Worm (Caenorhabditis elegans) whole organism, L4 larva: ENCODE measurements around the gene npp-10.
A peak's percentile ranks its signal among the peaks of the same experiment; 100 is the strongest.

Source experiments
- D1046.2 ChIP-seq: fragments of 200-800 bp; sonication (Bioruptor generic); IDR thresholded peaks from 2 replicates; pipeline ENCODE4 v1.3.6; 2022; ENCODE audit warnings: missing genetic modification characterization, missing compliant biosample characterization
- R02D3.7 ChIP-seq: fragments of 150-350 bp; sonication (generic microtip); optimal IDR thresholded peaks from 3 replicates; lab custom pipeline; 2014; ENCODE audit warnings: missing biosample characterization, missing genetic modification characterization
- Y48G9A.11 ChIP-seq: fragments of 200-800 bp; sonication (Bioruptor generic); IDR thresholded peaks from 2 replicates; pipeline ENCODE4 v1.3.6; 2022; ENCODE audit warnings: missing genetic modification reagents, missing genetic modification characterization, missing compliant biosample characterization
- aha-1 ChIP-seq: fragments of 150-350 bp; peaks from one replicate; lab custom pipeline; 2014; ENCODE audit warnings: missing biosample characterization, missing genetic modification characterization
- aly-2 ChIP-seq: sonication (generic microtip); optimal IDR thresholded peaks from 2 replicates; lab custom pipeline; 2018; ENCODE audit warnings: missing biosample characterization, missing genetic modification characterization
- ama-1 ChIP-seq: fragments of 150-350 bp; optimal IDR thresholded peaks from 2 replicates; lab custom pipeline; 2014; ENCODE audit warnings: inconsistent platforms, mixed read lengths
- attf-4 ChIP-seq: sonication (generic microtip); optimal IDR thresholded peaks from 3 replicates; lab custom pipeline; 2017; ENCODE audit warnings: missing biosample characterization, missing genetic modification characterization
- ceh-20 ChIP-seq: fragments of 200-800 bp; sonication (Bioruptor generic); IDR thresholded peaks from 2 replicates; pipeline ENCODE4 v1.3.6; 2022; ENCODE audit warnings: missing genetic modification reagents, missing genetic modification characterization, missing compliant biosample characterization
- ceh-28 ChIP-seq: fragments of 150-350 bp; optimal IDR thresholded peaks from 2 replicates; lab custom pipeline; 2014; ENCODE audit warnings: missing biosample characterization, missing genetic modification reagents, missing genetic modification characterization
- ceh-82 ChIP-seq: sonication (generic microtip); optimal IDR thresholded peaks from 2 replicates; lab custom pipeline; 2017; ENCODE audit warnings: missing biosample characterization, missing genetic modification characterization
- dmd-6 ChIP-seq: fragments of 200-800 bp; sonication (Bioruptor generic); IDR thresholded peaks from 2 replicates; pipeline ENCODE4 v1.3.6; 2022; ENCODE audit warnings: missing genetic modification reagents, missing genetic modification characterization, missing compliant biosample characterization
- dmd-8 ChIP-seq: fragments of 200-800 bp; sonication (Bioruptor generic); IDR thresholded peaks from 2 replicates; pipeline ENCODE4 v1.3.6; 2022; ENCODE audit warnings: missing genetic modification characterization, missing compliant biosample characterization
- dve-1 ChIP-seq: sonication (generic microtip); optimal IDR thresholded peaks from 2 replicates; lab custom pipeline; 2017; ENCODE audit warnings: antibody characterized with exemption, mild to moderate bottlenecking, missing genetic modification characterization, missing compliant biosample characterization; ENCODE audit not compliant: insufficient read depth
- fkh-10 ChIP-seq: fragments of 150-350 bp; optimal IDR thresholded peaks from 2 replicates; lab custom pipeline; 2014; ENCODE audit warnings: missing biosample characterization, missing genetic modification reagents, missing genetic modification characterization
- gei-8 ChIP-seq: fragments of 200-800 bp; sonication (Bioruptor generic); optimal IDR thresholded peaks from 2 replicates; lab custom pipeline; 2018; ENCODE audit warnings: mild to moderate bottlenecking, missing genetic modification characterization, missing compliant biosample characterization
- hlh-11 ChIP-seq: fragments of 200-800 bp; sonication (Bioruptor generic); optimal IDR thresholded peaks from 2 replicates; lab custom pipeline; 2018; ENCODE audit warnings: mild to moderate bottlenecking, missing genetic modification characterization, missing compliant biosample characterization
- hlh-30 ChIP-seq: sonication (generic microtip); optimal IDR thresholded peaks from 2 replicates; lab custom pipeline; 2017; ENCODE audit warnings: antibody characterized with exemption, mild to moderate bottlenecking, missing genetic modification characterization, missing compliant biosample characterization; ENCODE audit not compliant: insufficient read depth
- hmg-1.1 ChIP-seq: fragments of 200-800 bp; sonication (Bioruptor generic); IDR thresholded peaks from 2 replicates; pipeline ENCODE4 v1.3.6; 2022; ENCODE audit warnings: missing genetic modification reagents, missing genetic modification characterization, missing compliant biosample characterization
- jun-1 ChIP-seq: fragments of 150-350 bp; optimal IDR thresholded peaks from 2 replicates; lab custom pipeline; 2014; ENCODE audit warnings: missing biosample characterization, missing genetic modification reagents, missing genetic modification characterization
- lin-1 ChIP-seq: fragments of 200-800 bp; sonication (Bioruptor generic); IDR thresholded peaks from 2 replicates; pipeline ENCODE4 v1.3.6; 2022; ENCODE audit warnings: missing genetic modification reagents, missing genetic modification characterization, missing compliant biosample characterization
- lin-38 ChIP-seq: fragments of 200-800 bp; sonication (Bioruptor generic); IDR thresholded peaks from 2 replicates; pipeline ENCODE4 v1.3.6; 2022; ENCODE audit warnings: missing genetic modification reagents, missing genetic modification characterization, missing compliant biosample characterization
- lsy-2 ChIP-seq, 2 experiments: fragments of 150-350 bp in 1 of 2; sonication (generic microtip) in 1 of 2; optimal IDR thresholded peaks; 2 replicates each; lab custom pipeline; 2014 to 2017; ENCODE audit warnings: missing biosample characterization in 2 of 2, missing genetic modification characterization in 2 of 2
- madf-5 ChIP-seq, 2 experiments: fragments of 200-800 bp; sonication (Bioruptor generic); IDR thresholded peaks; 2 replicates each; pipeline ENCODE4 v1.3.6; 2022; ENCODE audit warnings: missing compliant biosample characterization in 2 of 2, missing genetic modification characterization in 2 of 2
- mxl-3 ChIP-seq: fragments of 200-800 bp; sonication (Bioruptor generic); optimal IDR thresholded peaks from 2 replicates; lab custom pipeline; 2018; ENCODE audit warnings: mild to moderate bottlenecking, missing genetic modification characterization, missing compliant biosample characterization
- nhr-237 ChIP-seq: sonication (generic microtip); optimal IDR thresholded peaks from 2 replicates; lab custom pipeline; 2017; ENCODE audit warnings: missing biosample characterization, missing genetic modification characterization
- nhr-28 ChIP-seq: fragments of 150-350 bp; optimal IDR thresholded peaks from 2 replicates; lab custom pipeline; 2014; ENCODE audit warnings: missing biosample characterization, missing genetic modification characterization
- nhr-41 ChIP-seq: fragments of 200-800 bp; sonication (Bioruptor generic); IDR thresholded peaks from 2 replicates; pipeline ENCODE4 v1.3.6; 2022; ENCODE audit warnings: missing genetic modification reagents, missing genetic modification characterization, missing compliant biosample characterization
- nhr-6 ChIP-seq: fragments of 150-350 bp; optimal IDR thresholded peaks from 2 replicates; lab custom pipeline; 2014; ENCODE audit warnings: missing biosample characterization, missing genetic modification characterization
- nhr-77 ChIP-seq: fragments of 150-350 bp; optimal IDR thresholded peaks from 2 replicates; lab custom pipeline; 2014; ENCODE audit warnings: missing biosample characterization, missing genetic modification characterization
- php-3 ChIP-seq: fragments of 200-800 bp; sonication (Bioruptor generic); IDR thresholded peaks from 2 replicates; pipeline ENCODE4 v1.3.6; 2022; ENCODE audit warnings: missing genetic modification reagents, missing genetic modification characterization, missing compliant biosample characterization
- pqm-1 ChIP-seq: sonication (generic microtip); optimal IDR thresholded peaks from 2 replicates; lab custom pipeline; 2017; ENCODE audit warnings: missing biosample characterization, missing genetic modification characterization
- sdz-12 ChIP-seq: fragments of 200-800 bp; sonication (Bioruptor generic); optimal IDR thresholded peaks from 2 replicates; lab custom pipeline; 2018; ENCODE audit warnings: mild to moderate bottlenecking, missing genetic modification characterization, missing compliant biosample characterization
- snpc-4 ChIP-seq: fragments of 150-350 bp; optimal IDR thresholded peaks from 2 replicates; lab custom pipeline; 2014; ENCODE audit warnings: missing biosample characterization, missing genetic modification characterization
- spr-3 ChIP-seq: fragments of 200-800 bp; sonication (Bioruptor generic); optimal IDR thresholded peaks from 2 replicates; lab custom pipeline; 2018; ENCODE audit warnings: mild to moderate bottlenecking, missing genetic modification characterization, missing compliant biosample characterization
- unc-62 ChIP-seq, 3 experiments: fragments of 150-350 bp in 1 of 3; sonication (generic microtip); optimal IDR thresholded peaks in 2 of 3; peaks in 1 of 3; 1 replicate in 1 of 3; 2 replicates in 2 of 3; lab custom pipeline; 2014 to 2017; ENCODE audit warnings: missing biosample characterization in 3 of 3, missing genetic modification characterization in 3 of 3, missing genetic modification reagents in 3 of 3, missing genotype in 1 of 3
- vab-7 ChIP-seq: fragments of 200-800 bp; sonication (Bioruptor generic); IDR thresholded peaks from 2 replicates; pipeline ENCODE4 v1.3.6; 2022; ENCODE audit warnings: missing genetic modification reagents, missing genetic modification characterization, missing compliant biosample characterization
- ztf-11 ChIP-seq: fragments of 150-350 bp; optimal IDR thresholded peaks from 2 replicates; lab custom pipeline; 2014; ENCODE audit warnings: missing biosample characterization, missing genetic modification characterization
- ztf-7 ChIP-seq: fragments of 150-350 bp; optimal IDR thresholded peaks from 2 replicates; lab custom pipeline; 2014; ENCODE audit warnings: missing biosample characterization, missing genetic modification characterization

The npp-10 gene

DNA sequence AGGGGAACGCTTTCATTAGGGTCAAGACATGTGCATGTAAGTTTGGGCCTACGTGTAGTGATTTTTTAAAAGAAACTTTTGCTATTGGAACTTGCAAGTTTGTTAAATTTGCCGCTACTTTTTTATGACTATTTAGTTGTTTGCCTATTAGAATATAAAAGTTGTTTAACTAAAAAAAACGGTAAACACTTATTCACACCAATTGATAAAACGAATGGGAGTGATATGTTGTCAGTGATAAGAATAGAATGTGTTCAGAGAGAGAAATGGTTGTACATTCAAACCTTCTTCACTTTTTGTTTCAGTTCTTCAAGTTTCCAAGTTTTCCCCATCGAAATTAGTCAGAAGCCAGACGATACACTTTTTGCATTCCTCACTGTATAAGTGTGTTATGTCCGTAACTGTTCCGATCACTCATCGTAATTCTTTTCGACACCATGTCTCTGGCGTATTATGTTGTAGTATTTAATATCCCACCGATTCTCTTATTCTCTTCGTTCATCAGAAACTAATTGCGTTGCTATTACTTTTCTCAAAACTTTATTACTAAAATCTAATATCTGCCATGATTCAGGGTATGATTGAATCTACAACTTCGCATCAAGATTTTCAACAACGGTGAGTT, 53.4 kb downstream of the npp-10 start, which contains the start of gene dct-6 (continued):
- TF ChIP-seq aly-2 (tag; lab: Kevin White, UChicago) (no peak), nhr-77 (tag; lab: Kevin White, UChicago) (no peak), lin-1 (GFP tag; lab: Robert Waterston, UW) (no peak), nhr-6 (no peak), sdz-12 (no peak), ceh-82 (no peak), aha-1 (tag; lab: Kevin White, UChicago) (no peak), php-3 (GFP tag; lab: Robert Waterston, UW) (no peak), nhr-41 (GFP tag; lab: Robert Waterston, UW) (no peak), attf-4 (no peak), lsy-2 (tag; optimal IDR thresholded peaks at IDR 0.05; lab: Kevin White, UChicago) (no peak), snpc-4 (tag; lab: Kevin White, UChicago) (no peak), ama-1 (lab: Kevin White, UChicago) (no peak), jun-1 (tag; lab: Kevin White, UChicago) (no peak), Y48G9A.11 (GFP tag; lab: Robert Waterston, UW) (no peak), mxl-3 (GFP tag; lab: Kevin White, UChicago) (no peak), nhr-237 (tag; lab: Kevin White, UChicago) (no peak), madf-5 (GFP tag; IDR thresholded peaks at IDR 0.05; lab: Robert Waterston, UW) (no peak), R02D3.7 (tag; lab: Kevin White, UChicago) (no peak), vab-7 (GFP tag; lab: Robert Waterston, UW) (no peak), ztf-7 (tag; lab: Kevin White, UChicago) (no peak), hlh-11 (tag; lab: Kevin White, UChicago) (peak; percentile 16), ceh-28 (tag; lab: Kevin White, UChicago) (no peak)
- TF ChIP-seq, all 104 proteins: peak for 7

DNA sequence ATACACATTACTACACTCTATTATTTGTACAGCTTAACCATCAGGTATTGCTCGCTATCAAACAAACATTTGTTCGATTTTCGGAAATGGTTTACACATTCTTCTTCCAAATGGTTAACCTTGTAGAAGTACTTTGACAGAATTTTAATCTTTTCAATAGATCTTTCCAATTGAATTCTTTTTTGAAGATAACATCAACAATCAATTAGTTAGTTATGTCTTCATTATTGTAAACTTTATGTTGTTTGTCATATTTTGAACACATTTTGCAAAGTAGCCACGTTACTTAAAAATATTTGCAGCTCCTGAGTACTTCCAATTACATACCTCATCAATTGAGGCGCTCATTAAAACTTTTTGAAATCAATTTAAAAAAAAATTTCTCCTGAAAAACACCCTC, 54.0 kb downstream of the npp-10 start:
- TF ChIP-seq unc-62 (GFP tag; optimal IDR thresholded peaks at IDR 0.05 in 1 of 2; lab: Kevin White, UChicago) (peak in 1 of 2 experiments; percentile 10), unc-62 (tag; optimal IDR thresholded peaks at IDR 0.05; lab: Kevin White, UChicago) (no peak), sdz-12 (no peak), lin-38 (GFP tag; lab: Robert Waterston, UW) (no peak)

DNA sequence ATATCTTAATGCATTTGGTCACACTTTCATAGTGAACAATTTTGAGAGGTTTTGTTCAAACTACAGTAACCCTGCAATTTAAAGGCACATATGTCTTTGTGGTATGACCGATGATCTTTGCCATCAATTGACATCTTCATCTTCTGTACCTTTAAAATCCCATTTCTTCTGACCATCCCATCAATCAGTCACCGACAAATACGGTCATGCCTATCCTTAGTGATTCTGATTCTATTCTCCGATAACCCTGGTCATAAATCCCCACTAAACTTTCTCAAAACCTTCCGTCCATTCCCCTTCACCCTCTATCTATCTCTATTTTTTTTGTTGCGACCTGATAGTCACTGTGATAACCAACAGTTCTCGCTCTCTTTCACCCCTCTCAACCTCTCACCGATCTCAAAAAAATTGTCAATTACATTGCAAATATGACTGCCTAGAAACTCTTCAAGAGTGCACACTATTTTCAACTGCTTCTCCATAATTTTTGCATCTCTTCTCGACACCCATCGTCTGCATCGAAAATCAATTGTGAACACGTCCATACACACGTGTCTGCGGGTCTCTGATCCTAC, 55.2 kb downstream of the npp-10 start:
- TF ChIP-seq nhr-28 (peak; percentile 40), gei-8 (GFP tag; lab: Kevin White, UChicago) (no peak), hmg-1.1 (GFP tag; lab: Robert Waterston, UW) (no peak), hlh-30 (tag; lab: Kevin White, UChicago) (peak; percentile 7), fkh-10 (GFP tag; lab: Kevin White, UChicago) (no peak), dmd-8 (GFP tag; lab: Robert Waterston, UW) (no peak), ceh-20 (GFP tag; lab: Robert Waterston, UW) (no peak), dmd-6 (GFP tag; lab: Robert Waterston, UW) (peak; percentile 41; the same call in 1 of the 2 replicates), unc-62 (GFP tag; optimal IDR thresholded peaks at IDR 0.05 in 1 of 2; lab: Kevin White, UChicago) (peak in 1 of 2 experiments; percentile 63), unc-62 (tag; optimal IDR thresholded peaks at IDR 0.05; lab: Kevin White, UChicago) (no peak), D1046.2 (no peak), mxl-3 (GFP tag; lab: Kevin White, UChicago) (peak; percentile 76), pqm-1 (tag; lab: Kevin White, UChicago) (peak; percentile 70), hlh-11 (tag; lab: Kevin White, UChicago) (peak; percentile 48), nhr-77 (tag; lab: Kevin White, UChicago) (no peak), ztf-11 (no peak), ceh-28 (tag; lab: Kevin White, UChicago) (no peak), spr-3 (GFP tag; lab: Kevin White, UChicago) (no peak), dve-1 (tag; lab: Kevin White, UChicago) (no peak)
